Comparison of ENCODE assay signal across 1 fruit fly cellular context in genomic region chrX:7705175-7706097, dm6.
TF ChIP-seq lines count a peak whose summit lies in the region.

No protein-coding gene starts in this region.

TF ChIP-seq in whole organism, embryonic, 481 proteins besides CTCF, POLR2A, EP300 and RAD21 (continued from another document and continues in another):
- TF ChIP-seq NC2β (GFP tag; optimal IDR thresholded peaks at IDR 0.05; lab: Kevin White, UChicago) (peak; percentile 78), Dll (GFP tag; IDR thresholded peaks at IDR 0.05; lab: Robert Waterston, UW; ENCODE audit: partially characterized antibody) (no peak), CG3407 (GFP tag; optimal IDR thresholded peaks at IDR 0.05; lab: Kevin White, UChicago) (peak; percentile 85), Sin3A (optimal IDR thresholded peaks at IDR 0.05; lab: Kevin White, UChicago) (no peak), CG4282 (GFP tag; optimal IDR thresholded peaks at IDR 0.05; lab: Kevin White, UChicago) (peak; percentile 81), tgo (GFP tag; IDR thresholded peaks at IDR 0.05; lab: Robert Waterston, UW) (peak; percentile 84), Hr39 (optimal IDR thresholded peaks at IDR 0.05; lab: Kevin White, UChicago) (no peak), crc (GFP tag; optimal IDR thresholded peaks at IDR 0.05; lab: Kevin White, UChicago) (peak; percentile 58), HLH54F (GFP tag; optimal IDR thresholded peaks at IDR 0.05; lab: Kevin White, UChicago) (peak; percentile 86), HLH4C (GFP tag; IDR thresholded peaks at IDR 0.05; lab: Robert Waterston, UW; ENCODE audit: partially characterized antibody) (no peak), Bgb (GFP tag; IDR thresholded peaks at IDR 0.05; lab: Robert Waterston, UW; ENCODE audit: partially characterized antibody) (no peak), CG13123 (GFP tag; optimal IDR thresholded peaks at IDR 0.05; lab: Kevin White, UChicago) (peak; percentile 75), gsb (GFP tag; IDR thresholded peaks at IDR 0.05; lab: Robert Waterston, UW) (peak; percentile 79), hbn (GFP tag; IDR thresholded peaks at IDR 0.05; lab: Robert Waterston, UW; ENCODE audit: partially characterized antibody) (no peak), Hand (GFP tag; optimal IDR thresholded peaks at IDR 0.05; lab: Kevin White, UChicago) (peak; percentile 93), peb (GFP tag; IDR thresholded peaks at IDR 0.05; lab: Robert Waterston, UW) (peak; percentile 61; the same call in 1 of the 2 replicates), CG16813 (GFP tag; IDR thresholded peaks at IDR 0.05; lab: Robert Waterston, UW; ENCODE audit: partially characterized antibody) (no peak), fd102C (GFP tag; optimal IDR thresholded peaks at IDR 0.05; lab: Kevin White, UChicago) (peak; percentile 20), fd96Cb (tag; optimal IDR thresholded peaks at IDR 0.05; lab: Kevin White, UChicago) (peak; percentile 95), CG13624 (GFP tag; optimal IDR thresholded peaks at IDR 0.05; lab: Kevin White, UChicago) (peak; percentile 75), vnd (GFP tag; IDR thresholded peaks at IDR 0.05; lab: Robert Waterston, UW; ENCODE audit: partially characterized antibody) (no peak), ranshi (GFP tag; IDR thresholded peaks at IDR 0.05; lab: Robert Waterston, UW) (peak; percentile 84), CG1647 (GFP tag; optimal IDR thresholded peaks at IDR 0.05; lab: Kevin White, UChicago) (peak; percentile 81), ham (GFP tag; IDR thresholded peaks at IDR 0.05; lab: Robert Waterston, UW) (peak; percentile 66; the same call in 1 of the 2 replicates), CG18476 (GFP tag; optimal IDR thresholded peaks at IDR 0.05; lab: Kevin White, UChicago) (peak; percentile 92), stc (GFP tag; IDR thresholded peaks at IDR 0.05; lab: Robert Waterston, UW) (peak; percentile 85), CG2116 (GFP tag; optimal IDR thresholded peaks at IDR 0.05; lab: Kevin White, UChicago) (peak; percentile 65), CG6683 (GFP tag; optimal IDR thresholded peaks at IDR 0.05; lab: Kevin White, UChicago) (peak; percentile 91), tio (GFP tag; optimal IDR thresholded peaks at IDR 0.05; lab: Kevin White, UChicago) (peak; percentile 95), CG1792 (GFP tag; optimal IDR thresholded peaks at IDR 0.05; lab: Kevin White, UChicago) (peak; percentile 54), gce (GFP tag; IDR thresholded peaks at IDR 0.05; lab: Robert Waterston, UW) (peak; percentile 47; the same call in 1 of the 3 replicates), Atf3 (GFP tag; optimal IDR thresholded peaks at IDR 0.05; lab: Kevin White, UChicago) (peak; percentile 63), CG7839 (tag; optimal IDR thresholded peaks at IDR 0.05; lab: Kevin White, UChicago) (peak; percentile 97), Rx (GFP tag; IDR thresholded peaks at IDR 0.05; lab: Robert Waterston, UW) (peak; percentile 46; the same call in 1 of the 2 replicates), sd (tag; optimal IDR thresholded peaks at IDR 0.05; lab: Kevin White, UChicago) (peak; percentile 89), CG17912 (GFP tag; optimal IDR thresholded peaks at IDR 0.05; lab: Kevin White, UChicago) (peak; percentile 8), sr (GFP tag; IDR thresholded peaks at IDR 0.05; lab: Robert Waterston, UW) (peak; percentile 52; the same call in 1 of the 3 replicates), Poxn (GFP tag; IDR thresholded peaks at IDR 0.05; lab: Robert Waterston, UW) (peak; percentile 59; the same call in 1 of the 2 replicates), CG2678 (tag; optimal IDR thresholded peaks at IDR 0.05; lab: Kevin White, UChicago) (peak; percentile 98), zf30C (GFP tag; optimal IDR thresholded peaks at IDR 0.05; lab: Kevin White, UChicago) (no peak), nom (GFP tag; optimal IDR thresholded peaks at IDR 0.05; lab: Kevin White, UChicago) (peak; percentile 7), Chrac-16 (GFP tag; optimal IDR thresholded peaks at IDR 0.05; lab: Kevin White, UChicago) (peak; percentile 93), CG43689 (GFP tag; IDR thresholded peaks at IDR 0.05; lab: Robert Waterston, UW) (0 out of 2 replicates have a peak, but pooled peaks have one; percentile 17), CG9215 (GFP tag; IDR thresholded peaks at IDR 0.05; lab: Robert Waterston, UW) (peak; percentile 87), sob (GFP tag; IDR thresholded peaks at IDR 0.05; lab: Robert Waterston, UW) (peak; percentile 85), Hmx (GFP tag; optimal IDR thresholded peaks at IDR 0.05; lab: Kevin White, UChicago) (peak; percentile 85), BEAF-32 (GFP tag; optimal IDR thresholded peaks at IDR 0.05; lab: Kevin White, UChicago) (peak; percentile 10), CG16863 (GFP tag; optimal IDR thresholded peaks at IDR 0.05; lab: Kevin White, UChicago) (peak; percentile 78), NfI (GFP tag; optimal IDR thresholded peaks at IDR 0.05; lab: Kevin White, UChicago) (peak; percentile 94), CG15696 (tag; optimal IDR thresholded peaks at IDR 0.05; lab: Kevin White, UChicago) (peak; percentile 87), sug (tag; optimal IDR thresholded peaks at IDR 0.05; lab: Kevin White, UChicago) (peak; percentile 90), seq (GFP tag; IDR thresholded peaks at IDR 0.05; lab: Robert Waterston, UW) (peak; percentile 85), HmgD (GFP tag; optimal IDR thresholded peaks at IDR 0.05; lab: Kevin White, UChicago) (no peak), ap (GFP tag; IDR thresholded peaks at IDR 0.05; lab: Robert Waterston, UW) (peak; percentile 60), MTF-1 (GFP tag; optimal IDR thresholded peaks at IDR 0.05; lab: Kevin White, UChicago; ENCODE audit: borderline replicate concordance) (peak; percentile 69), CG8359 (GFP tag; optimal IDR thresholded peaks at IDR 0.05; lab: Kevin White, UChicago; ENCODE audit: borderline replicate concordance) (peak; percentile 88), nmo (GFP tag; optimal IDR thresholded peaks at IDR 0.05; lab: Kevin White, UChicago) (peak; percentile 98), Sry-β (GFP tag; optimal IDR thresholded peaks at IDR 0.05; lab: Kevin White, UChicago) (peak; percentile 43), da (GFP tag; optimal IDR thresholded peaks at IDR 0.05; lab: Kevin White, UChicago) (peak; percentile 36), CG10431 (GFP tag; optimal IDR thresholded peaks at IDR 0.05; lab: Kevin White, UChicago) (peak; percentile 82), Eip74EF (GFP tag; optimal IDR thresholded peaks at IDR 0.05; lab: Kevin White, UChicago) (peak in 1 of 2 experiments; percentile 96), H2.0 (GFP tag; IDR thresholded peaks at IDR 0.05; lab: Robert Waterston, UW) (peak; percentile 67; the same call in 1 of the 2 replicates), CG8765 (GFP tag; IDR thresholded peaks at IDR 0.05; lab: Robert Waterston, UW) (peak; percentile 54; the same call in 1 of the 2 replicates), CG16815 (GFP tag; optimal IDR thresholded peaks at IDR 0.05; lab: Kevin White, UChicago) (peak; percentile 92), rib (GFP tag; IDR thresholded peaks at IDR 0.05; lab: Robert Waterston, UW) (0 out of 2 replicates have a peak, but pooled peaks have one; percentile 52), CG7271 (tag; optimal IDR thresholded peaks at IDR 0.05; lab: Kevin White, UChicago) (peak; percentile 49), tx (GFP tag; optimal IDR thresholded peaks at IDR 0.05; lab: Kevin White, UChicago) (peak; percentile 72), CG31224 (GFP tag; IDR thresholded peaks at IDR 0.05; lab: Robert Waterston, UW) (peak; percentile 78), ab (GFP tag; optimal IDR thresholded peaks at IDR 0.05; lab: Kevin White, UChicago) (peak; percentile 60), disco-r (GFP tag; optimal IDR thresholded peaks at IDR 0.05; lab: Kevin White, UChicago) (peak; percentile 60), CG7556 (GFP tag; optimal IDR thresholded peaks at IDR 0.05; lab: Kevin White, UChicago) (peak; percentile 98), danr (GFP tag; IDR thresholded peaks at IDR 0.05; lab: Robert Waterston, UW) (peak; percentile 78), CG12744 (GFP tag; optimal IDR thresholded peaks at IDR 0.05; lab: Kevin White, UChicago) (peak; percentile 52), D19A (tag; optimal IDR thresholded peaks at IDR 0.05; lab: Kevin White, UChicago) (peak; percentile 93), Optix (GFP tag; IDR thresholded peaks at IDR 0.05; lab: Robert Waterston, UW) (peak; percentile 55; the same call in 1 of the 3 replicates), ERR (GFP tag; optimal IDR thresholded peaks at IDR 0.05; lab: Kevin White, UChicago) (peak; percentile 45), CG9817 (tag; optimal IDR thresholded peaks at IDR 0.05; lab: Kevin White, UChicago) (peak; percentile 88), schlank (tag; optimal IDR thresholded peaks at IDR 0.05; lab: Kevin White, UChicago) (peak; percentile 80), CG34224 (GFP tag; IDR thresholded peaks at IDR 0.05; lab: Robert Waterston, UW; ENCODE audit: partially characterized antibody) (no peak), CG10366 (GFP tag; IDR thresholded peaks at IDR 0.05; lab: Robert Waterston, UW) (peak; percentile 81), H15 (GFP tag; IDR thresholded peaks at IDR 0.05; lab: Robert Waterston, UW) (peak; percentile 74; the same call in 2 of the 3 replicates), Antp (GFP tag; optimal IDR thresholded peaks at IDR 0.05; lab: Kevin White, UChicago) (peak; percentile 72), gem (tag; optimal IDR thresholded peaks at IDR 0.05; lab: Kevin White, UChicago) (peak; percentile 98), Bteb2 (GFP tag; optimal IDR thresholded peaks at IDR 0.05; lab: Kevin White, UChicago) (peak; percentile 75), CG10274 (GFP tag; optimal IDR thresholded peaks at IDR 0.05; lab: Kevin White, UChicago) (peak; percentile 87), CG34422 (GFP tag; IDR thresholded peaks at IDR 0.05; lab: Robert Waterston, UW) (peak; percentile 81; the same call in 2 of the 3 replicates), esg (GFP tag; conservative IDR thresholded peaks at IDR 0.05; lab: Robert Waterston, UW) (peak; percentile 86), knrl (GFP tag; IDR thresholded peaks at IDR 0.05; lab: Robert Waterston, UW; ENCODE audit: partially characterized antibody) (no peak), caup (GFP tag; optimal IDR thresholded peaks at IDR 0.05; lab: Kevin White, UChicago; ENCODE audit: severe bottlenecking) (peak; percentile 94), en (GFP tag; optimal IDR thresholded peaks at IDR 0.05; lab: Kevin White, UChicago) (no peak), CG10565 (GFP tag; optimal IDR thresholded peaks at IDR 0.05; lab: Kevin White, UChicago) (peak; percentile 65), CG7928 (GFP tag; optimal IDR thresholded peaks at IDR 0.05; lab: Kevin White, UChicago) (peak; percentile 72), Mrtf (GFP tag; IDR thresholded peaks at IDR 0.05; lab: Robert Waterston, UW) (no peak; the same call in 1 of the 3 replicates), Gsc (GFP tag; IDR thresholded peaks at IDR 0.05; lab: Robert Waterston, UW) (0 out of 2 replicates have a peak, but pooled peaks have one; percentile 42), dysf (GFP tag; IDR thresholded peaks at IDR 0.05; lab: Robert Waterston, UW) (peak; percentile 94), CG6854 (GFP tag; optimal IDR thresholded peaks at IDR 0.05; lab: Kevin White, UChicago) (peak; percentile 93), CG15479 (GFP tag; optimal IDR thresholded peaks at IDR 0.05; lab: Kevin White, UChicago) (no peak), MBD-R2 (GFP tag; IDR thresholded peaks at IDR 0.05; lab: Robert Waterston, UW) (peak; percentile 53), CG3163 (GFP tag; optimal IDR thresholded peaks at IDR 0.05; lab: Kevin White, UChicago) (peak; percentile 20), Nf-YA (GFP tag; IDR thresholded peaks at IDR 0.05; lab: Robert Waterston, UW) (peak; percentile 48; the same call in 1 of the 2 replicates), Tbp (GFP tag; optimal IDR thresholded peaks at IDR 0.05; lab: Kevin White, UChicago) (no peak), CG32532 (GFP tag; IDR thresholded peaks at IDR 0.05; lab: Robert Waterston, UW) (peak; percentile 89), Dip2 (GFP tag; IDR thresholded peaks at IDR 0.05; lab: Robert Waterston, UW) (no peak), gcm2 (GFP tag; optimal IDR thresholded peaks at IDR 0.05; lab: Kevin White, UChicago) (peak; percentile 68), pfk (GFP tag; optimal IDR thresholded peaks at IDR 0.05; lab: Kevin White, UChicago) (no peak), CG14441 (GFP tag; IDR thresholded peaks at IDR 0.05; lab: Robert Waterston, UW) (peak; percentile 84), CG3281 (GFP tag; optimal IDR thresholded peaks at IDR 0.05; lab: Kevin White, UChicago) (peak; percentile 96), Oaz (GFP tag; IDR thresholded peaks at IDR 0.05; lab: Robert Waterston, UW) (peak; percentile 55), CG31365 (tag; optimal IDR thresholded peaks at IDR 0.05; lab: Kevin White, UChicago) (peak; percentile 65), CG12155 (GFP tag; optimal IDR thresholded peaks at IDR 0.05; lab: Kevin White, UChicago) (peak; percentile 92), CG11085 (GFP tag; IDR thresholded peaks at IDR 0.05; lab: Robert Waterston, UW) (peak; percentile 68), scrt (GFP tag; optimal IDR thresholded peaks at IDR 0.05; lab: Kevin White, UChicago) (peak; percentile 89), CG4404 (GFP tag; IDR thresholded peaks at IDR 0.05; lab: Robert Waterston, UW) (peak; percentile 85), CG13287 (GFP tag; IDR thresholded peaks at IDR 0.05; lab: Robert Waterston, UW; ENCODE audit: partially characterized antibody) (no peak), Hr3 (GFP tag; optimal IDR thresholded peaks at IDR 0.05; lab: Kevin White, UChicago) (peak; percentile 92), E2f1 (GFP tag; IDR thresholded peaks at IDR 0.05; lab: Robert Waterston, UW) (peak; percentile 85), Neu2 (GFP tag; optimal IDR thresholded peaks at IDR 0.05; lab: Kevin White, UChicago; ENCODE audit: borderline replicate concordance) (no peak), Xrp1 (GFP tag; IDR thresholded peaks at IDR 0.05; lab: Robert Waterston, UW) (peak; percentile 86), CG12071 (GFP tag; optimal IDR thresholded peaks at IDR 0.05; lab: Kevin White, UChicago) (peak; percentile 81), wdn (GFP tag; IDR thresholded peaks at IDR 0.05; lab: Robert Waterston, UW) (peak; percentile 80), chif (GFP tag; optimal IDR thresholded peaks at IDR 0.05; lab: Kevin White, UChicago) (peak; percentile 74 to 84), prd (optimal IDR thresholded peaks at IDR 0.05; lab: Kevin White, UChicago) (no peak), prd (GFP tag; IDR thresholded peaks at IDR 0.05; lab: Robert Waterston, UW) (peak; percentile 87; the same call in 2 of the 3 replicates), az2 (GFP tag; optimal IDR thresholded peaks at IDR 0.05; lab: Kevin White, UChicago) (peak; percentile 95), unpg (GFP tag; optimal IDR thresholded peaks at IDR 0.05; lab: Kevin White, UChicago) (peak; percentile 94), Oli (tag; optimal IDR thresholded peaks at IDR 0.05; lab: Kevin White, UChicago) (peak; percentile 97), Abd-B (GFP tag; optimal IDR thresholded peaks at IDR 0.05; lab: Kevin White, UChicago) (peak; percentile 93)
